Fruit fly (Drosophila melanogaster): ENCODE data around the gene X11L.

The X11L gene

DNA sequence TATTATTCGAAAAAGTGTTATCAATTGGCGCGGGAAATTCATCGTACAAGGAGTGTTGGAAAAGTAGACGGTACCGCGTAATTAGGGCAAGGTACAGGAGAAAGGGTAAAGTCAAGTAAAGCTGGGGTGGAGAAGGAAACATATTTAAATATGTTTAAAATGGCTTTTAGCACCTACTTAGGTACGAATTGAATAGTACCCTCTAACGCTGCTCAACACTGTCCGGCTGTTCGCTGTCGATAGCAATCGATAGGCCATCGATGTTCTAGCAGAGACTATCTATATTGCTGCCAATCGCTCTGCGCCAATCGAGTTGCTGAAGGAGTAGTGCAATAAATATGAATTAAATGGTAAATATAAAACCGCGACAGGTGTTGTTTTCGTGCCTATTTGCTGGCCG lies at the start of gene X11L (continued):
- TF ChIP-seq CG1024 (GFP tag; IDR thresholded peaks at IDR 0.05) (peak; percentile 63; the same call in 1 of the 2 replicates), CrebB (tag; optimal IDR thresholded peaks at IDR 0.05) (peak; percentile 44), dysf (GFP tag; IDR thresholded peaks at IDR 0.05) (peak; percentile 68), Hr51 (GFP tag; optimal IDR thresholded peaks at IDR 0.05) (peak in 1 of 2 experiments; percentile 62), sqz (GFP tag; optimal IDR thresholded peaks at IDR 0.05) (no peak), CG9876 (GFP tag; optimal IDR thresholded peaks at IDR 0.05) (peak; percentile 53), CG12071 (GFP tag; optimal IDR thresholded peaks at IDR 0.05) (no peak), CoRest (tag; optimal IDR thresholded peaks at IDR 0.05) (peak; percentile 54), pfk (GFP tag; optimal IDR thresholded peaks at IDR 0.05) (no peak), kni (GFP tag; optimal IDR thresholded peaks at IDR 0.05) (no peak), CG5245 (GFP tag; optimal IDR thresholded peaks at IDR 0.05) (peak; percentile 66), odd (GFP tag; optimal IDR thresholded peaks at IDR 0.05) (no peak), CG3838 (GFP tag; optimal IDR thresholded peaks at IDR 0.05) (peak; percentile 20), CG8944 (GFP tag; optimal IDR thresholded peaks at IDR 0.05) (peak; percentile 68), tap (tag; optimal IDR thresholded peaks at IDR 0.05) (no peak), insv (GFP tag; optimal IDR thresholded peaks at IDR 0.05) (no peak), HHEX (GFP tag; optimal IDR thresholded peaks at IDR 0.05) (peak; percentile 66), MTF-1 (GFP tag; optimal IDR thresholded peaks at IDR 0.05; ENCODE audit: borderline replicate concordance) (no peak), salm (tag; optimal IDR thresholded peaks at IDR 0.05) (no peak), CG10274 (GFP tag; optimal IDR thresholded peaks at IDR 0.05) (no peak), pan (optimal IDR thresholded peaks at IDR 0.05) (no peak), pan (GFP tag; optimal IDR thresholded peaks at IDR 0.05 in 1 of 2, IDR thresholded peaks at IDR 0.05 in 1 of 2) (peak in 1 of 2 experiments; percentile 64), slp2 (GFP tag; optimal IDR thresholded peaks at IDR 0.05) (peak; percentile 54), CG8290 (GFP tag; optimal IDR thresholded peaks at IDR 0.05) (peak; percentile 54), CG8290 (tag; optimal IDR thresholded peaks at IDR 0.05) (peak; percentile 11 to 90), sim (GFP tag; IDR thresholded peaks at IDR 0.05) (no peak), CG6254 (GFP tag; optimal IDR thresholded peaks at IDR 0.05) (no peak), her (GFP tag; optimal IDR thresholded peaks at IDR 0.05) (peak; percentile 76), CG4404 (GFP tag; IDR thresholded peaks at IDR 0.05) (peak; percentile 41; the same call in 1 of the 2 replicates), CG11504 (tag; optimal IDR thresholded peaks at IDR 0.05) (no peak), lola (GFP tag; optimal IDR thresholded peaks at IDR 0.05) (peak in 1 of 3 experiments; percentile 27), slou (GFP tag; optimal IDR thresholded peaks at IDR 0.05) (peak; percentile 29), Dbx (GFP tag; IDR thresholded peaks at IDR 0.05) (peak; percentile 58; the same call in 2 of the 3 replicates), GATAe (GFP tag; conservative IDR thresholded peaks at IDR 0.05) (no peak), Dek (tag; optimal IDR thresholded peaks at IDR 0.05) (no peak), onecut (GFP tag; IDR thresholded peaks at IDR 0.05) (peak; percentile 56; the same call in 1 of the 2 replicates), Atf6 (GFP tag; IDR thresholded peaks at IDR 0.05) (no peak), CG8478 (optimal IDR thresholded peaks at IDR 0.05) (no peak), Antp (GFP tag; optimal IDR thresholded peaks at IDR 0.05) (peak; percentile 75), CG9797 (GFP tag; optimal IDR thresholded peaks at IDR 0.05) (peak; percentile 13), CG14441 (GFP tag; IDR thresholded peaks at IDR 0.05) (peak; percentile 52; the same call in 1 of the 2 replicates), CG34224 (GFP tag; IDR thresholded peaks at IDR 0.05; ENCODE audit: partially characterized antibody) (peak; percentile 86), CG17912 (GFP tag; optimal IDR thresholded peaks at IDR 0.05) (no peak), Dref (GFP tag; IDR thresholded peaks at IDR 0.05) (peak; percentile 92), CG6813 (GFP tag; optimal IDR thresholded peaks at IDR 0.05) (peak; percentile 8), CG12769 (tag; optimal IDR thresholded peaks at IDR 0.05) (no peak), mam (GFP tag; optimal IDR thresholded peaks at IDR 0.05) (peak; percentile 87), nerfin-2 (GFP tag; IDR thresholded peaks at IDR 0.05; ENCODE audit: partially characterized antibody) (peak; percentile 82), maf-S (GFP tag; optimal IDR thresholded peaks at IDR 0.05) (peak; percentile 55), klu (GFP tag; IDR thresholded peaks at IDR 0.05) (0 out of 2 replicates have a peak, but pooled peaks have one; percentile 8), NFAT (GFP tag; IDR thresholded peaks at IDR 0.05) (peak; percentile 78)

Measured in whole organism, embryonic.